Fruit fly (Drosophila melanogaster) whole organism, embryonic: ENCODE measurements around the gene Elp6.

Experiments
- B-H2 ChIP-seq: fragments of 200-800 bp; sonication (Bioruptor generic); optimal IDR thresholded peaks from 2 replicates; lab custom pipeline; 2018; ENCODE audit warnings: missing biosample characterization, mild to moderate bottlenecking, missing genetic modification characterization
- Bdp1 ChIP-seq: fragments of 200-800 bp; sonication (Bioruptor generic); optimal IDR thresholded peaks from 3 replicates; lab custom pipeline; 2016; ENCODE audit warnings: missing biosample characterization, missing genetic modification characterization
- Bgb ChIP-seq: fragments of 200-800 bp; sonication (Bioruptor generic); IDR thresholded peaks from 2 replicates; pipeline ENCODE4 v1.3.6; 2022; ENCODE audit warnings: missing biosample characterization, missing genetic modification characterization; ENCODE audit not compliant: partially characterized antibody
- CG10321 ChIP-seq: fragments of 200-800 bp; sonication (Bioruptor generic); IDR thresholded peaks from 2 replicates; pipeline ENCODE4 v1.3.6; 2022; ENCODE audit warnings: missing biosample characterization, missing genetic modification characterization
- CG11504 ChIP-seq: fragments of 200-800 bp; sonication (Bioruptor generic); optimal IDR thresholded peaks from 3 replicates; lab custom pipeline; 2019; ENCODE audit warnings: missing biosample characterization, mild to moderate bottlenecking, missing genetic modification characterization, moderate library complexity
- CG12155 ChIP-seq: fragments of 200-800 bp; sonication (Bioruptor generic); optimal IDR thresholded peaks from 3 replicates; lab custom pipeline; 2016; ENCODE audit warnings: missing biosample characterization, missing genetic modification characterization
- CG13624 ChIP-seq: fragments of 200-800 bp; sonication (Bioruptor generic); optimal IDR thresholded peaks from 2 replicates; lab custom pipeline; 2016; ENCODE audit warnings: missing biosample characterization, missing genetic modification characterization
- CG14667 ChIP-seq: fragments of 200-800 bp; sonication (Bioruptor generic); IDR thresholded peaks from 2 replicates; pipeline ENCODE4 v1.3.6; 2022; ENCODE audit warnings: missing biosample characterization, missing genetic modification characterization
- CG14710 ChIP-seq: fragments of 200-800 bp; sonication (Bioruptor generic); optimal IDR thresholded peaks from 3 replicates; lab custom pipeline; 2019; ENCODE audit warnings: missing biosample characterization, mild to moderate bottlenecking, missing genetic modification characterization, moderate library complexity
- CG15601 ChIP-seq: fragments of 200-800 bp; sonication (Bioruptor generic); optimal IDR thresholded peaks from 3 replicates; lab custom pipeline; 2019; ENCODE audit warnings: missing biosample characterization, mild to moderate bottlenecking, missing genetic modification characterization, moderate library complexity
- CG18764 ChIP-seq: fragments of 200-800 bp; sonication (Bioruptor generic); optimal IDR thresholded peaks from 3 replicates; lab custom pipeline; 2016; ENCODE audit warnings: missing biosample characterization, missing genetic modification characterization
- CG2678 ChIP-seq: fragments of 200-800 bp; sonication (Bioruptor generic); optimal IDR thresholded peaks from 3 replicates; lab custom pipeline; 2019; ENCODE audit warnings: missing biosample characterization, mild to moderate bottlenecking, missing genetic modification characterization, moderate library complexity
- CG2712 ChIP-seq: fragments of 200-800 bp; optimal IDR thresholded peaks from 3 replicates; lab custom pipeline; 2019; ENCODE audit warnings: missing biosample characterization, mild to moderate bottlenecking, missing genetic modification characterization, moderate library complexity
- CG30403 ChIP-seq: fragments of 200-800 bp; sonication (Bioruptor generic); optimal IDR thresholded peaks from 3 replicates; lab custom pipeline; 2016; ENCODE audit warnings: missing biosample characterization, missing genetic modification characterization
- CG3065 ChIP-seq: fragments of 200-800 bp; sonication (Bioruptor generic); optimal IDR thresholded peaks from 2 replicates; lab custom pipeline; 2016; ENCODE audit warnings: missing biosample characterization, missing genetic modification characterization
- CG34376 ChIP-seq: fragments of 200-800 bp; sonication (Bioruptor generic); optimal IDR thresholded peaks from 2 replicates; lab custom pipeline; 2018; ENCODE audit warnings: missing biosample characterization, mild to moderate bottlenecking, missing genetic modification characterization
- CG7963 ChIP-seq: fragments of 200-800 bp; sonication (Bioruptor generic); IDR thresholded peaks from 3 replicates; pipeline ENCODE4 v1.3.6; 2022; ENCODE audit warnings: missing biosample characterization, missing genetic modification characterization; ENCODE audit not compliant: partially characterized antibody
- CG8089 ChIP-seq: fragments of 200-800 bp; sonication (Bioruptor generic); optimal IDR thresholded peaks from 3 replicates; lab custom pipeline; 2016; ENCODE audit warnings: missing biosample characterization, missing genetic modification characterization
- CG9797 ChIP-seq: fragments of 200-800 bp; sonication (Bioruptor generic); optimal IDR thresholded peaks from 3 replicates; lab custom pipeline; 2018; ENCODE audit warnings: missing biosample characterization, mild to moderate bottlenecking, missing genetic modification characterization
- CoRest ChIP-seq: fragments of 200-800 bp; sonication (Bioruptor generic); optimal IDR thresholded peaks from 3 replicates; lab custom pipeline; 2018; ENCODE audit warnings: missing biosample characterization, mild to moderate bottlenecking, missing genetic modification characterization, moderate library complexity
- HLHmδ ChIP-seq: fragments of 200-800 bp; sonication (Bioruptor generic); optimal IDR thresholded peaks from 2 replicates; lab custom pipeline; 2018; ENCODE audit warnings: missing biosample characterization, mild to moderate bottlenecking, missing genetic modification characterization, moderate library complexity
- Max ChIP-seq: fragments of 200-800 bp; sonication (Bioruptor generic); optimal IDR thresholded peaks from 2 replicates; lab custom pipeline; 2016; ENCODE audit warnings: missing biosample characterization, mild to moderate bottlenecking, missing genetic modification characterization
- NC2α ChIP-seq: fragments of 200-800 bp; sonication (Bioruptor generic); optimal IDR thresholded peaks from 2 replicates; lab custom pipeline; 2016; ENCODE audit warnings: missing biosample characterization, missing genetic modification characterization
- Spps ChIP-seq: fragments of 200-800 bp; sonication (Bioruptor generic); optimal IDR thresholded peaks from 2 replicates; lab custom pipeline; 2018; ENCODE audit warnings: missing biosample characterization, mild to moderate bottlenecking, missing genetic modification characterization
- Vsx1 ChIP-seq: fragments of 200-800 bp; sonication (Bioruptor generic); optimal IDR thresholded peaks from 2 replicates; lab custom pipeline; 2017; ENCODE audit warnings: missing biosample characterization, mild to moderate bottlenecking, missing genetic modification characterization, missing genetic modification reagents
- Xbp1 ChIP-seq: fragments of 200-800 bp; sonication (Bioruptor generic); optimal IDR thresholded peaks from 3 replicates; lab custom pipeline; 2016; ENCODE audit warnings: missing biosample characterization, mild to moderate bottlenecking, missing genetic modification characterization
- al ChIP-seq: fragments of 200-800 bp; sonication (Bioruptor generic); IDR thresholded peaks from 2 replicates; pipeline ENCODE4 v1.3.6; 2022; ENCODE audit warnings: missing biosample characterization, missing genetic modification characterization
- ara ChIP-seq: fragments of 200-800 bp; sonication (Bioruptor generic); IDR thresholded peaks from 2 replicates; pipeline ENCODE4 v1.3.6; 2022; ENCODE audit warnings: missing biosample characterization, missing genetic modification characterization
- ash1 ChIP-seq: fragments of 200-800 bp; sonication (Bioruptor generic); optimal IDR thresholded peaks from 2 replicates; lab custom pipeline; 2018; ENCODE audit warnings: missing biosample characterization, mild to moderate bottlenecking, missing genetic modification characterization
- bigmax ChIP-seq: fragments of 200-800 bp; sonication (Bioruptor generic); optimal IDR thresholded peaks from 2 replicates; lab custom pipeline; 2018; ENCODE audit warnings: missing biosample characterization, mild to moderate bottlenecking, missing genetic modification characterization
- dati ChIP-seq: fragments of 200-800 bp; sonication (Bioruptor generic); IDR thresholded peaks from 2 replicates; pipeline ENCODE4 v1.3.6; 2022; ENCODE audit warnings: missing biosample characterization, missing genetic modification characterization
- eve ChIP-seq, 2 experiments: fragments of >200 bp; optimal IDR thresholded peaks; 2 replicates each; lab custom pipeline; 2017; ENCODE audit warnings: missing biosample characterization in 2 of 2, missing genetic modification characterization in 2 of 2
- gcm2 ChIP-seq: fragments of 200-800 bp; sonication (Bioruptor generic); optimal IDR thresholded peaks from 2 replicates; lab custom pipeline; 2016; ENCODE audit warnings: missing biosample characterization, missing genetic modification characterization
- gem ChIP-seq: fragments of 200-800 bp; sonication (Bioruptor generic); optimal IDR thresholded peaks from 2 replicates; lab custom pipeline; 2019; ENCODE audit warnings: missing biosample characterization, mild to moderate bottlenecking, missing genetic modification characterization, moderate library complexity
- gsb ChIP-seq: fragments of 200-800 bp; sonication (Bioruptor generic); IDR thresholded peaks from 2 replicates; pipeline ENCODE4 v1.3.6; 2022; ENCODE audit warnings: missing biosample characterization, missing genetic modification characterization
- hkb ChIP-seq, 2 experiments: fragments of 200-800 bp in 1 of 2; fragments of >200 bp in 1 of 2; sonication (Bioruptor generic) in 1 of 2; IDR thresholded peaks in 1 of 2; optimal IDR thresholded peaks in 1 of 2; 2 replicates each; pipeline versions ENCODE4 v1.3.6 to Lab custom; 2017 to 2022; ENCODE audit warnings: missing biosample characterization in 1 of 2, missing genetic modification characterization in 1 of 2
- mirr ChIP-seq: fragments of 200-800 bp; sonication (Bioruptor generic); optimal IDR thresholded peaks from 3 replicates; lab custom pipeline; 2018; ENCODE audit warnings: missing biosample characterization, mild to moderate bottlenecking, missing genetic modification characterization
- otp ChIP-seq: fragments of 200-800 bp; sonication (Bioruptor generic); IDR thresholded peaks from 3 replicates; pipeline ENCODE4, ENCODE4 v1.3.6; 2022; ENCODE audit warnings: missing biosample characterization, missing genetic modification characterization
- p53 ChIP-seq: fragments of 200-800 bp; sonication (Bioruptor generic); optimal IDR thresholded peaks from 2 replicates; lab custom pipeline; 2016; ENCODE audit warnings: missing biosample characterization, missing genetic modification characterization
- pb ChIP-seq: fragments of 200-800 bp; sonication (Bioruptor generic); optimal IDR thresholded peaks from 3 replicates; lab custom pipeline; 2016; ENCODE audit warnings: missing biosample characterization, missing genetic modification characterization
- scrt ChIP-seq: fragments of 200-800 bp; sonication (Bioruptor generic); optimal IDR thresholded peaks from 2 replicates; lab custom pipeline; 2018; ENCODE audit warnings: missing biosample characterization, mild to moderate bottlenecking, missing genetic modification characterization, moderate library complexity
- slp2 ChIP-seq: fragments of 200-800 bp; sonication (Bioruptor generic); optimal IDR thresholded peaks from 2 replicates; lab custom pipeline; 2016; ENCODE audit warnings: missing biosample characterization, missing genetic modification characterization
- so ChIP-seq: fragments of 200-800 bp; sonication (Bioruptor generic); IDR thresholded peaks from 3 replicates; pipeline ENCODE4 v1.3.6; 2022; ENCODE audit warnings: missing biosample characterization, missing genetic modification characterization
- tio ChIP-seq: fragments of 200-800 bp; sonication (Bioruptor generic); optimal IDR thresholded peaks from 2 replicates; lab custom pipeline; 2017; ENCODE audit warnings: missing biosample characterization, missing genetic modification characterization, inconsistent platforms
- tup ChIP-seq: fragments of 200-800 bp; sonication (Bioruptor generic); optimal IDR thresholded peaks from 2 replicates; lab custom pipeline; 2016; ENCODE audit warnings: missing biosample characterization, mild to moderate bottlenecking, missing genetic modification characterization, moderate library complexity
- unc-4 ChIP-seq: fragments of 200-800 bp; sonication (Bioruptor generic); IDR thresholded peaks from 2 replicates; pipeline ENCODE4 v1.3.6; 2022; ENCODE audit warnings: missing biosample characterization, missing genetic modification characterization; ENCODE audit not compliant: partially characterized antibody

Gene Elp6

DNA sequence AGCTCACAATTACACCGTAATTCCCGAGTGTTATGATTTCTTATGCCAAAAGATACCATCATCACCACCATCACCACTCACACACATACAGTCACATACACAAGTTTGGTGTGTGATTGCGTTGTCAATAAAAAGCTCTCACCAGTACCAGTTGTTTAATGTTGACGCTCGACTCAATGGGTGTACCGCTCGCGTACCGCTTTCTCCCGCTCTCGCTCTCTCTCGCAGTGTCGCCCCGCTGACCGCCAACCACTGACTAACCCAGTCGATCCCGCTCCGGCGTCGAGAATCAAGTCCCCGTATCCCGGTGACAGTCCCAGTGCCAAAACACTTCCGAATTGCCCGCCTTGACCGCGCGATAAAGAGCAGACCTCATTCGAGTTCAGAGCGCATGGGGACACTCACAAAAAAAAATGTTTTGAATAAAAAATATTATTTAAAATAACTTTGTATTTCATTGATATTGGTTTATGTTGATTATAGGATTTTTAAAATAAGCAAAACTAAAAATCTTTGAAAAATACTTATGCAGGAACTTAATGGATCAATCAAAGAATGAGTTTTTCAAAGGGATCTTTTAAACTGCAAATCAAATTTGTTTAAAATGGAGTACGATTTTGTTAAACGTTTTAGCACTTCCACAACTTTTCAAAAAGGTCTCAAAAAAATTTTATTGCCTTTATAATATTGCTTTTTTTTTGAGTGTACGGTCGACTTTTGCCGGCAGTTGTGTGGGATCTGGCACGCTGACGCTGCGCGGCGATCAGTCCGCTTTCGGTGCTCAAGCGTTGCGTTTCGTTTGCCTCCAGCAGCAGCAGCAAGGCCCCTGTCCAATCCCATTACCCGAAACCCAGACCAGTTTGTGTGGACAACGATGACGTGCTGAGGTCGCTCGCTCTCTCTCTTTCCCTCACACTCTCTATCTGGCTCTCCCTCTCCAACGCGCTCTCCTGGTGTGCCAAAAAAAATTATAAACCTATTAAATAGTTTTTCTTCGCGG is 2.2 kb downstream of the Elp6 start, which contains the start of gene Dic1 (continued):
- TF ChIP-seq tup (GFP tag; lab: Kevin White, UChicago), result peak; percentile 75
- TF ChIP-seq slp2 (GFP tag; lab: Kevin White, UChicago), result peak; percentile 88
- peak; percentile 79 for TF ChIP-seq ara (GFP tag; lab: Robert Waterston, UW)
- TF ChIP-seq CG15601 (tag; lab: Kevin White, UChicago), result peak; percentile 94
- peak; percentile 41 for TF ChIP-seq CG9797
- TF ChIP-seq mirr (GFP tag; lab: Kevin White, UChicago), result peak; percentile 14
- TF ChIP-seq tio (GFP tag; lab: Kevin White, UChicago), result peak; percentile 98
- peak; percentile 98 for TF ChIP-seq CG11504
- TF ChIP-seq CG2678 (tag; lab: Kevin White, UChicago), result peak; percentile 99
- no peak for TF ChIP-seq bigmax (GFP tag; lab: Kevin White, UChicago)
- TF ChIP-seq gcm2 (GFP tag; lab: Kevin White, UChicago), result peak; percentile 88
- peak; percentile 97 for TF ChIP-seq Xbp1 (GFP tag; lab: Kevin White, UChicago)
- TF ChIP-seq NC2α (GFP tag; lab: Kevin White, UChicago), result peak; percentile 78
- TF ChIP-seq Bgb (GFP tag; lab: Robert Waterston, UW), result peak; percentile 68; the same call in 1 of the 2 replicates
- peak; percentile 92 for TF ChIP-seq CG13624 (GFP tag; lab: Kevin White, UChicago)
- peak; percentile 71; the same call in 2 of the 3 replicates for TF ChIP-seq otp (GFP tag; lab: Robert Waterston, UW)
- TF ChIP-seq CG18764 (GFP tag; lab: Kevin White, UChicago), result peak; percentile 93
- TF ChIP-seq Vsx1 (GFP tag; lab: Kevin White, UChicago), result peak; percentile 90
- peak; percentile 86 for TF ChIP-seq so (GFP tag; lab: Robert Waterston, UW)
- peak; percentile 82 for TF ChIP-seq HLHmδ
- peak; percentile 91 for TF ChIP-seq CG34376
- TF ChIP-seq CG7963 (GFP tag; lab: Robert Waterston, UW), result no peak; the same call in 2 of the 3 replicates
- TF ChIP-seq unc-4, result no peak
- no peak for TF ChIP-seq ash1 (GFP tag; lab: Kevin White, UChicago)
- TF ChIP-seq al (GFP tag; lab: Robert Waterston, UW), result peak; percentile 91
- peak; percentile 61 for TF ChIP-seq CG3065
- TF ChIP-seq dati (GFP tag; lab: Robert Waterston, UW), result peak; percentile 77
- TF ChIP-seq Bdp1 (GFP tag; lab: Kevin White, UChicago), result peak; percentile 85
- peak; percentile 96 for TF ChIP-seq CG2712 (tag; lab: Kevin White, UChicago)
- peak; percentile 95 for TF ChIP-seq CG12155 (GFP tag; lab: Kevin White, UChicago)
- peak; percentile 77 for TF ChIP-seq CG8089 (GFP tag; lab: Kevin White, UChicago)
- TF ChIP-seq hkb (optimal IDR thresholded peaks at IDR 0.05; lab: Kevin White, UChicago), result no peak
- TF ChIP-seq hkb (GFP tag; IDR thresholded peaks at IDR 0.05; lab: Robert Waterston, UW), result peak; percentile 96
- TF ChIP-seq eve (GFP tag; optimal IDR thresholded peaks at IDR 0.05; lab: Kevin White, UChicago), result peak in 1 of 2 experiments; percentile 97
- peak; percentile 90 for TF ChIP-seq B-H2 (GFP tag; lab: Kevin White, UChicago)
- TF ChIP-seq CG14667 (GFP tag; lab: Robert Waterston, UW), result peak; percentile 74
- TF ChIP-seq Spps (tag; lab: Kevin White, UChicago), result peak; percentile 97
- peak; percentile 75 for TF ChIP-seq gsb (GFP tag; lab: Robert Waterston, UW)
- peak; percentile 98 for TF ChIP-seq CG30403 (GFP tag; lab: Kevin White, UChicago)
- TF ChIP-seq Max (GFP tag; lab: Kevin White, UChicago), result peak; percentile 95
- TF ChIP-seq CG10321 (GFP tag; lab: Robert Waterston, UW), result peak; percentile 30; the same call in 1 of the 2 replicates
- peak; percentile 99 for TF ChIP-seq CoRest (tag; lab: Kevin White, UChicago)
- TF ChIP-seq CG14710, result peak; percentile 98
- TF ChIP-seq scrt (GFP tag; lab: Kevin White, UChicago), result peak; percentile 96
- TF ChIP-seq gem (tag; lab: Kevin White, UChicago), result peak; percentile 98
- TF ChIP-seq p53 (GFP tag; lab: Kevin White, UChicago), result peak; percentile 66
- TF ChIP-seq pb (GFP tag; lab: Kevin White, UChicago), result peak; percentile 80
